Worm (Caenorhabditis elegans) whole organism, young adult: ENCODE data around the gene sru-38.

Experiments
- B0336.3 ChIP-seq: fragments of 200-800 bp; sonication (Bioruptor generic); IDR thresholded peaks from 2 replicates; pipeline ENCODE4 v1.3.6; 2022; ENCODE audit warnings: missing genetic modification characterization, missing compliant biosample characterization
- F10E7.11 ChIP-seq: sonication (generic microtip); optimal IDR thresholded peaks from 2 replicates; lab custom pipeline; 2017; ENCODE audit warnings: mild to moderate bottlenecking, missing genetic modification characterization, moderate library complexity, missing compliant biosample characterization
- F33H1.4 ChIP-seq: fragments of 200-800 bp; sonication (Bioruptor generic); IDR thresholded peaks from 2 replicates; pipeline ENCODE4 v1.3.6; 2022; ENCODE audit warnings: missing genetic modification reagents, missing genetic modification characterization, missing compliant biosample characterization
- F37B4.10 ChIP-seq: fragments of 200-800 bp; sonication (Bioruptor generic); IDR thresholded peaks from 2 replicates; pipeline ENCODE4 v1.3.6; 2022; ENCODE audit warnings: missing genetic modification characterization, missing compliant biosample characterization
- F49E8.2 ChIP-seq: sonication (generic microtip); optimal IDR thresholded peaks from 3 replicates; lab custom pipeline; 2017; ENCODE audit warnings: missing genetic modification characterization, mild to moderate bottlenecking, missing compliant biosample characterization, antibody characterized with exemption, moderate library complexity; ENCODE audit not compliant: insufficient read depth
- K12H6.12 ChIP-seq: fragments of 200-800 bp; sonication (Bioruptor generic); optimal IDR thresholded peaks from 2 replicates; lab custom pipeline; 2018; ENCODE audit warnings: mild to moderate bottlenecking, missing genetic modification characterization, missing compliant biosample characterization
- T26A5.8 ChIP-seq: sonication (generic microtip); optimal IDR thresholded peaks from 2 replicates; lab custom pipeline; 2016; ENCODE audit warnings: missing genetic modification characterization, missing compliant biosample characterization
- Y53F4B.3 ChIP-seq: fragments of 200-800 bp; sonication (Bioruptor generic); IDR thresholded peaks from 2 replicates; pipeline ENCODE4 v1.3.6; 2022; ENCODE audit warnings: missing genetic modification reagents, missing genetic modification characterization, missing compliant biosample characterization
- Y67H2A.10 ChIP-seq: fragments of 200-800 bp; sonication (Bioruptor generic); conservative IDR thresholded peaks from 2 replicates; pipeline ENCODE4 v1.3.6; 2022; ENCODE audit warnings: missing genetic modification reagents, missing genetic modification characterization, missing compliant biosample characterization
- akir-1 ChIP-seq: fragments of 200-800 bp; sonication (Bioruptor generic); optimal IDR thresholded peaks from 2 replicates; lab custom pipeline; 2018; ENCODE audit warnings: mild to moderate bottlenecking, missing genetic modification characterization, moderate library complexity, missing compliant biosample characterization
- aptf-2 ChIP-seq: fragments of 200-800 bp; sonication (Bioruptor generic); conservative IDR thresholded peaks from 2 replicates; pipeline ENCODE4 v1.3.6; 2022; ENCODE audit warnings: missing genetic modification reagents, missing genetic modification characterization, missing compliant biosample characterization
- atf-7 ChIP-seq: sonication (generic microtip); optimal IDR thresholded peaks from 2 replicates; lab custom pipeline; 2017; ENCODE audit warnings: mild to moderate bottlenecking, missing genetic modification characterization, missing compliant biosample characterization
- athp-1 ChIP-seq: sonication (generic microtip); optimal IDR thresholded peaks from 2 replicates; lab custom pipeline; 2017; ENCODE audit warnings: mild to moderate bottlenecking, missing genetic modification characterization, missing compliant biosample characterization
- attf-3 ChIP-seq: fragments of 200-800 bp; sonication (Bioruptor generic); conservative IDR thresholded peaks from 2 replicates; pipeline ENCODE4 v1.3.6; 2022; ENCODE audit warnings: missing genetic modification reagents, missing genetic modification characterization, missing compliant biosample characterization
- attf-5 ChIP-seq: fragments of 200-800 bp; sonication (Bioruptor generic); optimal IDR thresholded peaks from 2 replicates; lab custom pipeline; 2018; ENCODE audit warnings: mild to moderate bottlenecking, missing genetic modification characterization, missing compliant biosample characterization
- bed-2 ChIP-seq: fragments of 200-800 bp; sonication (Bioruptor generic); IDR thresholded peaks from 2 replicates; pipeline ENCODE4 v1.3.6; 2022; ENCODE audit warnings: missing genetic modification reagents, missing genetic modification characterization, missing compliant biosample characterization
- efl-1 ChIP-seq: fragments of 150-350 bp; optimal IDR thresholded peaks from 2 replicates; lab custom pipeline; 2014; ENCODE audit warnings: missing biosample characterization, missing genetic modification reagents, missing genetic modification characterization
- egl-44 ChIP-seq: fragments of 200-800 bp; sonication (Bioruptor generic); IDR thresholded peaks from 2 replicates; pipeline ENCODE4 v1.3.6; 2022; ENCODE audit warnings: missing genetic modification reagents, missing genetic modification characterization, missing compliant biosample characterization
- egrh-3 ChIP-seq: fragments of 200-800 bp; sonication (Bioruptor generic); IDR thresholded peaks from 2 replicates; pipeline ENCODE4 v1.3.6; 2022; ENCODE audit warnings: missing genetic modification reagents, missing genetic modification characterization, missing compliant biosample characterization
- hlh-26 ChIP-seq: fragments of 200-800 bp; sonication (Bioruptor generic); conservative IDR thresholded peaks from 2 replicates; pipeline ENCODE4 v1.3.6; 2022; ENCODE audit warnings: missing genetic modification reagents, missing genetic modification characterization, missing compliant biosample characterization
- hmg-20 ChIP-seq: fragments of 200-800 bp; sonication (Bioruptor generic); IDR thresholded peaks from 2 replicates; pipeline ENCODE4 v1.3.6; 2022; ENCODE audit warnings: missing genetic modification reagents, missing genetic modification characterization, missing compliant biosample characterization
- hrde-1 ChIP-seq: sonication (generic microtip); optimal IDR thresholded peaks from 2 replicates; lab custom pipeline; 2016; ENCODE audit warnings: missing genetic modification characterization, mild to moderate bottlenecking, missing compliant biosample characterization, moderate library complexity, missing genotype, missing genetic modification reagents, borderline replicate concordance
- let-526 ChIP-seq: fragments of 200-800 bp; sonication (Bioruptor generic); IDR thresholded peaks from 2 replicates; pipeline ENCODE4 v1.3.6; 2022; ENCODE audit warnings: missing genetic modification reagents, missing genetic modification characterization, missing compliant biosample characterization
- lin-35 ChIP-seq, 3 experiments: fragments of 150-350 bp in 2 of 3; sonication (generic microtip) in 1 of 3; optimal IDR thresholded peaks; 2 replicates each; lab custom pipeline; 2014 to 2018; ENCODE audit warnings: missing biosample characterization in 3 of 3, missing genetic modification characterization in 3 of 3, missing genetic modification reagents in 3 of 3
- lin-54 ChIP-seq: fragments of 200-800 bp; sonication (Bioruptor generic); optimal IDR thresholded peaks from 2 replicates; lab custom pipeline; 2018; ENCODE audit warnings: mild to moderate bottlenecking, missing genetic modification characterization, missing compliant biosample characterization
- lsy-27 ChIP-seq: sonication (generic microtip); optimal IDR thresholded peaks from 2 replicates; lab custom pipeline; 2017; ENCODE audit warnings: missing genetic modification characterization, mild to moderate bottlenecking, missing compliant biosample characterization, antibody characterized with exemption, missing genotype, borderline replicate concordance; ENCODE audit not compliant: insufficient read depth
- mxl-1 ChIP-seq: sonication (generic microtip); optimal IDR thresholded peaks from 2 replicates; lab custom pipeline; 2016; ENCODE audit warnings: missing genetic modification characterization, missing compliant biosample characterization
- nfyb-1 ChIP-seq: fragments of 200-800 bp; sonication (Bioruptor generic); IDR thresholded peaks from 2 replicates; pipeline ENCODE4 v1.3.6; 2022; ENCODE audit warnings: missing genetic modification reagents, missing genetic modification characterization, missing compliant biosample characterization
- pbrm-1 ChIP-seq: fragments of 200-800 bp; sonication (Bioruptor generic); IDR thresholded peaks from 2 replicates; pipeline ENCODE4 v1.3.6; 2022; ENCODE audit warnings: missing genetic modification reagents, missing genetic modification characterization, missing compliant biosample characterization
- sdz-38 ChIP-seq: sonication (generic microtip); optimal IDR thresholded peaks from 2 replicates; lab custom pipeline; 2016; ENCODE audit warnings: missing genotype, missing genetic modification characterization, missing compliant biosample characterization
- snpc-3.4 ChIP-seq: sonication (generic microtip); optimal IDR thresholded peaks from 2 replicates; lab custom pipeline; 2017; ENCODE audit warnings: missing genetic modification characterization, mild to moderate bottlenecking, missing compliant biosample characterization, antibody characterized with exemption, moderate library complexity, missing genotype, missing genetic modification reagents
- snpc-4 ChIP-seq, 5 experiments: fragments of 150-350 bp in 1 of 5; sonication (generic microtip) in 4 of 5; optimal IDR thresholded peaks; 2 replicates each; lab custom pipeline; 2014 to 2018; ENCODE audit warnings: missing genetic modification characterization in 5 of 5, missing biosample characterization in 3 of 5, antibody characterized with exemption in 2 of 5, mild to moderate bottlenecking in 2 of 5, missing compliant biosample characterization in 2 of 5, missing genotype in 2 of 5, moderate library complexity in 2 of 5, missing genetic modification reagents in 1 of 5
- sptf-2 ChIP-seq: fragments of 200-800 bp; sonication (Bioruptor generic); optimal IDR thresholded peaks from 2 replicates; lab custom pipeline; 2018; ENCODE audit warnings: mild to moderate bottlenecking, missing genetic modification characterization, missing compliant biosample characterization
- zfh-2 ChIP-seq: fragments of 200-800 bp; sonication (Bioruptor generic); conservative IDR thresholded peaks from 2 replicates; pipeline ENCODE4 v1.3.6; 2022; ENCODE audit warnings: missing genetic modification reagents, missing genetic modification characterization, missing compliant biosample characterization
- ztf-18 ChIP-seq: sonication (generic microtip); optimal IDR thresholded peaks from 2 replicates; lab custom pipeline; 2016; ENCODE audit warnings: missing genotype, mild to moderate bottlenecking, missing genetic modification characterization, missing compliant biosample characterization
- ztf-25 ChIP-seq: fragments of 200-800 bp; sonication (Bioruptor generic); IDR thresholded peaks from 2 replicates; pipeline ENCODE4 v1.3.6; 2022; ENCODE audit warnings: missing genetic modification reagents, missing genetic modification characterization, missing compliant biosample characterization
- ztf-26 ChIP-seq: sonication (generic microtip); optimal IDR thresholded peaks from 2 replicates; lab custom pipeline; 2017; ENCODE audit warnings: missing genetic modification characterization, missing compliant biosample characterization
- ztf-28 ChIP-seq: fragments of 200-800 bp; sonication (Bioruptor generic); IDR thresholded peaks from 2 replicates; pipeline ENCODE4 v1.3.6; 2022; ENCODE audit warnings: missing genetic modification reagents, missing genetic modification characterization, missing compliant biosample characterization
- ztf-3 ChIP-seq: fragments of 200-800 bp; sonication (Bioruptor generic); optimal IDR thresholded peaks from 2 replicates; lab custom pipeline; 2018; ENCODE audit warnings: mild to moderate bottlenecking, missing genetic modification characterization, missing compliant biosample characterization

The sru-38 gene

DNA sequence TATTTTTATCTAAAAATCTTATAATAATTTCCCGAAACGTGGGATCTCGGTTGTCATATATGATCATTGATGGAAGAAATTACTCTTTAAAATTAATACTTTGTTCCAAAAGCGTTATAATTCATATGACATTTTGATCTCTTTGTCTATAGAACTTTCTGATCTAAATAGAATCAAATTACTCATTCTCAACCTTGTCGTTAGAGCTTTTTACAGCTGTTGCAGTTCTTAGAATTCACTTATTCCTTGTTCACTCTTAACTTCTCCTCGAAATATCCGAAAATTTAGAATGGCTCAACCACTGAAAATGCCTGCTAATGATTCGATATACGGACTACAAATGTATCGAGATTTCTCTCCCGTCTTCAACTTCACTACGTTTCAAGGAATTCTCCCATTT, 24.7 kb downstream of the sru-38 start, which contains the start of gene sru-29:
TSS of gene sru-29 (plus strand) at position 301 of the 400 bp plus-strand sequence.
- no peak for TF ChIP-seq mxl-1 (tag; lab: Kevin White, UChicago)
- TF ChIP-seq F49E8.2 = no peak
- TF ChIP-seq F37B4.10 (GFP tag; lab: Robert Waterston, UW) = no peak
- TF ChIP-seq hlh-26 = no peak
- no peak for TF ChIP-seq nfyb-1 (GFP tag; lab: Robert Waterston, UW)
- TF ChIP-seq ztf-25 (GFP tag; lab: Robert Waterston, UW) = no peak
- no peak for TF ChIP-seq sptf-2 (GFP tag; lab: Kevin White, UChicago)
- no peak for TF ChIP-seq K12H6.12
- no peak for TF ChIP-seq hmg-20 (GFP tag; lab: Robert Waterston, UW)

DNA sequence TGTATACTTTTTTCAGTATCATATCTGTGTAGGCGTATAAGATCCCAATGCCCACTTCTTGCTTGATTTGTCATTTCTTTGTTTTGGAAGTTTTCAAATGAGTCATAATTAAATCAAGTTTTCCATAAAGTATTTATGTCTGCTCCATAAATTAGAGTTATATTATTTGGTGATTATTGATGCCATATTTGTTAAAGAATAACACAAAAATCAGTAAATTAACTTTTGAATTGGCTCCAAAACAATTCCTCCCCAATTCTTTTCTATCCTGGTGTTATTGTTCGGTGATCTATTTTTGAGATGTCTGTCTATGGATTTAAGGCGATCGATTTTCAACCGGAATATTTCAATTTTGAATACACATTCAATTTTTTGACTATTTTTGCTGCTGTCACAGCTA, 30.7 kb downstream of the sru-38 start, which contains the start of gene sru-37:
TSS of gene sru-37 (plus strand) at position 301 of the 400 bp plus-strand sequence.
- no peak for TF ChIP-seq egrh-3 (GFP tag; lab: Robert Waterston, UW)
- no peak for TF ChIP-seq snpc-4 (GFP tag; optimal IDR thresholded peaks at IDR 0.05; lab: Kevin White, UChicago)
- no peak for TF ChIP-seq snpc-4 (tag; optimal IDR thresholded peaks at IDR 0.05; lab: Kevin White, UChicago)
- TF ChIP-seq attf-3 (GFP tag; lab: Robert Waterston, UW) = no peak
- TF ChIP-seq akir-1 (GFP tag; lab: Kevin White, UChicago) = no peak

DNA sequence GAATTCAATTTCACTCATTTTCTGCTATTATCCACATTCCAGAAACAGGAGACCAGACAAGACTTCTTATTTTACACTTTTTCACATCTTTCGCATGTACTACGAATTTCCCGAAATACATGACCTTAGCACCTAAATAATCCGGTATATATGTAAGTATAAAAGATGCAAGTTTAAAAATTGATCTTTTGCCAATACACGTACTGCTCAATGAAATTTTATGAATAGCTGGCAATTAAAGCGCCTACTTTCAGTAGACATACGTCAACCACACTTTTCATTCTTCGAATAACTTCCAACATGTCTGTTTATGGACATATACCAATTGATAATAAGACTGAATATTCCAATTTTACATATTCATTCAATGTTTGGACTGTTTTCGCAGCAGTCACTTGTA, 32.7 kb downstream of the sru-38 start, which contains the start of gene sru-39:
TSS of gene sru-39 (plus strand) at position 301 of the 400 bp plus-strand sequence.
- TF ChIP-seq K12H6.12 (no peak), aptf-2 (GFP tag; lab: Robert Waterston, UW) (no peak), snpc-3.4 (tag; lab: Kevin White, UChicago) (no peak), F10E7.11 (tag; lab: Kevin White, UChicago) (no peak), bed-2 (no peak), lsy-27 (tag; lab: Kevin White, UChicago) (no peak), hrde-1 (tag; lab: Kevin White, UChicago) (no peak), let-526 (GFP tag; lab: Robert Waterston, UW) (no peak), egl-44 (GFP tag; lab: Robert Waterston, UW) (no peak), F33H1.4 (GFP tag; lab: Robert Waterston, UW) (no peak), Y67H2A.10 (no peak), egrh-3 (GFP tag; lab: Robert Waterston, UW) (no peak), pbrm-1 (no peak), sdz-38 (tag; lab: Kevin White, UChicago) (no peak), athp-1 (tag; lab: Kevin White, UChicago) (no peak), ztf-26 (tag; lab: Kevin White, UChicago) (no peak), efl-1 (GFP tag; lab: Kevin White, UChicago) (no peak), lin-35 (GFP tag; optimal IDR thresholded peaks at IDR 0.05; lab: Kevin White, UChicago) (no peak), B0336.3 (GFP tag; lab: Robert Waterston, UW) (no peak), zfh-2 (GFP tag; lab: Robert Waterston, UW) (no peak)

DNA sequence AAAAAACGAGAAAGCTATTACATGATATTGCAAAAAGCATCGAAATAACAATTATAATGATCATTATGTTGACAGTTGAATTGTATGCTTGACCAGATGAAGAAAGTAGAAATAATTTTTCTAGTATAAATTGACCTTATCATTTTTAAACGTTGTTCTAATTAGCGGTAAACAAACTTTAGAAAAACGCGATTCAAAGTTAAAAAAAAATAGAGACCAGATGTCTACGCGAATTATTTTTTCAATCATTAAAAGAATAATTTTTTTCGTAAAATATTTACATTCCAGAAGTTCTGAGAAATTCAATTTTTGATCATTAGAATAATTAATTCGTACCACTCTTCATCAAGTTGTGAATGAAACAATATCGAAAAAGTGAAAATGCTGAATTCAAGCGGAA, 33.9 kb downstream of the sru-38 start, which contains the start of gene F46B6.10:
TSS of gene F46B6.10 (minus strand) at position 101 of the 400 bp plus-strand sequence.
- TF ChIP-seq attf-5 (GFP tag; lab: Kevin White, UChicago) (no peak), hmg-20 (GFP tag; lab: Robert Waterston, UW) (no peak), atf-7 (tag; lab: Kevin White, UChicago) (no peak), lin-54 (GFP tag; lab: Kevin White, UChicago) (no peak), ztf-3 (GFP tag; lab: Kevin White, UChicago) (no peak), ztf-28 (GFP tag; lab: Robert Waterston, UW) (no peak), let-526 (GFP tag; lab: Robert Waterston, UW) (no peak), ztf-18 (tag; lab: Kevin White, UChicago) (no peak), T26A5.8 (no peak), Y53F4B.3 (GFP tag; lab: Robert Waterston, UW) (no peak)
